Worm (Caenorhabditis elegans): ENCODE results near the gene nhr-34.

The nhr-34 gene

ce11 chrIV:9675572-9675971 is at the start of gene nhr-34:
TSS of gene nhr-34 (minus strand) at chrIV:9675672.
- no peak for TF ChIP-seq sea-2 (GFP tag; IDR thresholded peaks at IDR 0.05)
- TF ChIP-seq fkh-3 (tag; optimal IDR thresholded peaks at IDR 0.05) = no peak
- no peak for TF ChIP-seq C06A6.2 (GFP tag; conservative IDR thresholded peaks at IDR 0.05)
- TF ChIP-seq bed-1 (GFP tag; IDR thresholded peaks at IDR 0.05) = no peak
- no peak for TF ChIP-seq cebp-2 (GFP tag; IDR thresholded peaks at IDR 0.05)
- no peak for TF ChIP-seq egl-44 (GFP tag; IDR thresholded peaks at IDR 0.05)
- TF ChIP-seq B0261.1 (tag; optimal IDR thresholded peaks at IDR 0.05) = no peak
- TF ChIP-seq tbx-9 (tag; optimal IDR thresholded peaks at IDR 0.05; ENCODE audit: borderline replicate concordance) = no peak
- TF ChIP-seq die-1 (tag; optimal IDR thresholded peaks at IDR 0.05) = no peak
- TF ChIP-seq ZK185.1 (tag; optimal IDR thresholded peaks at IDR 0.05; ENCODE audit: poor library complexity, severe bottlenecking) = no peak
- TF ChIP-seq B0336.3 (GFP tag; IDR thresholded peaks at IDR 0.05) = no peak
- no peak for TF ChIP-seq nhr-80 (tag; optimal IDR thresholded peaks at IDR 0.05)
- TF ChIP-seq lin-35 (GFP tag; optimal IDR thresholded peaks at IDR 0.05) = no peak

ce11 chrIV:9724948-9725347 is 49.5 kb upstream of the nhr-34 start, which contains the start of the genes nhr-138 and C28D4.18:
TSS of gene nhr-138 (plus strand) at chrIV:9725251.
TSS of gene C28D4.18 (plus strand) at chrIV:9725280.
- TF ChIP-seq dpff-1 (tag; optimal IDR thresholded peaks at IDR 0.05) = no peak
- TF ChIP-seq K12H6.12 (tag; optimal IDR thresholded peaks at IDR 0.05) = no peak
- TF ChIP-seq athp-1 (tag; optimal IDR thresholded peaks at IDR 0.05) = no peak
- no peak for TF ChIP-seq F37B4.10 (GFP tag; IDR thresholded peaks at IDR 0.05)
- no peak for TF ChIP-seq ceh-27 (GFP tag; optimal IDR thresholded peaks at IDR 0.05)
- no peak for TF ChIP-seq madf-8 (GFP tag; conservative IDR thresholded peaks at IDR 0.05)
- no peak for TF ChIP-seq xnd-1 (tag; optimal IDR thresholded peaks at IDR 0.05)
- TF ChIP-seq ztf-18 (tag; optimal IDR thresholded peaks at IDR 0.05) = no peak
- no peak for TF ChIP-seq snpc-4 (GFP tag; optimal IDR thresholded peaks at IDR 0.05)
- TF ChIP-seq snpc-4 (tag; optimal IDR thresholded peaks at IDR 0.05) = no peak
- no peak for TF ChIP-seq bed-1 (GFP tag; IDR thresholded peaks at IDR 0.05)
- no peak for TF ChIP-seq lir-1 (GFP tag; conservative IDR thresholded peaks at IDR 0.05)
- TF ChIP-seq mes-4 (tag; optimal IDR thresholded peaks at IDR 0.05) = no peak
- no peak for TF ChIP-seq ceh-91 (GFP tag; IDR thresholded peaks at IDR 0.05)
- no peak for TF ChIP-seq fkh-3 (tag; optimal IDR thresholded peaks at IDR 0.05)
- no peak for TF ChIP-seq madf-6 (GFP tag; IDR thresholded peaks at IDR 0.05)
- TF ChIP-seq B0035.1 (tag; optimal IDR thresholded peaks at IDR 0.05) = no peak
- no peak for TF ChIP-seq nhr-80 (tag; optimal IDR thresholded peaks at IDR 0.05)

ce11 chrIV:9723185-9723584 is 47.7 kb upstream of the nhr-34 start:
- TF ChIP-seq B0336.3 (GFP tag; IDR thresholded peaks at IDR 0.05) = no peak
- no peak for TF ChIP-seq hsf-1 (GFP tag; IDR thresholded peaks at IDR 0.05)
- TF ChIP-seq F22D6.2 (tag; optimal IDR thresholded peaks at IDR 0.05) = no peak
- TF ChIP-seq tlf-1 (GFP tag; optimal IDR thresholded peaks at IDR 0.05) = no peak
- no peak for TF ChIP-seq ztf-28 (GFP tag; IDR thresholded peaks at IDR 0.05)
- no peak for TF ChIP-seq Y56A3A.18 (GFP tag; IDR thresholded peaks at IDR 0.05)
- TF ChIP-seq him-1 (tag; optimal IDR thresholded peaks at IDR 0.05) = no peak
- no peak for TF ChIP-seq ets-4 (GFP tag; optimal IDR thresholded peaks at IDR 0.05)
- TF ChIP-seq nfyb-1 (GFP tag; IDR thresholded peaks at IDR 0.05) = no peak
- TF ChIP-seq nhr-80 (tag; optimal IDR thresholded peaks at IDR 0.05) = no peak
- no peak for TF ChIP-seq ama-1 (optimal IDR thresholded peaks at IDR 0.05)
- TF ChIP-seq ama-1 (GFP tag; optimal IDR thresholded peaks at IDR 0.05) = no peak

Measured in whole organism, young adult.